Worm (Caenorhabditis elegans): ENCODE measurements around the gene endu-2.

- no peak for TF ChIP-seq lin-32 (GFP tag; optimal IDR thresholded peaks at IDR 0.05)
- no peak for TF ChIP-seq pha-4 (tag; optimal IDR thresholded peaks at IDR 0.05)
- no peak for TF ChIP-seq nhr-237 (tag; optimal IDR thresholded peaks at IDR 0.05)
- no peak for TF ChIP-seq elt-1 (tag; optimal IDR thresholded peaks at IDR 0.05; ENCODE audit: borderline replicate concordance, insufficient read depth)
- no peak for TF ChIP-seq ztf-11 (tag; optimal IDR thresholded peaks at IDR 0.05)
- no peak for TF ChIP-seq snpc-4 (tag; optimal IDR thresholded peaks at IDR 0.05)
- no peak for TF ChIP-seq flh-1 (GFP tag; optimal IDR thresholded peaks at IDR 0.05)
- no peak for TF ChIP-seq elt-3 (tag; optimal IDR thresholded peaks at IDR 0.05)
- no peak for TF ChIP-seq bed-3 (GFP tag; optimal IDR thresholded peaks at IDR 0.05)
- no peak for TF ChIP-seq lsy-2 (tag; optimal IDR thresholded peaks at IDR 0.05)
- no peak for TF ChIP-seq lin-13 (tag; optimal IDR thresholded peaks at IDR 0.05)
These were observed 40.9 kb upstream of the endu-2 start for ce11 chrX:8201210-8201609.

Data from whole organism, mixed stage, embryonic.